Fruit fly (Drosophila melanogaster) whole organism, wandering third instar larva: Measurements from ENCODE around the gene CG7655.

ENCODE experiments used
- Abd-B ChIP-seq: fragments of >200 bp; optimal IDR thresholded peaks from 2 replicates; lab custom pipeline; 2017; ENCODE audit warnings: missing biosample characterization, missing genetic modification characterization
- N ChIP-seq: fragments of >200 bp; optimal IDR thresholded peaks from 2 replicates; lab custom pipeline; 2018; ENCODE audit warnings: missing biosample characterization, missing external identifiers, missing genetic modification characterization
- Sp1 ChIP-seq: fragments of 200-800 bp; sonication (Bioruptor generic); optimal IDR thresholded peaks from 3 replicates; lab custom pipeline; 2019; ENCODE audit warnings: missing biosample characterization, mild to moderate bottlenecking, missing genetic modification characterization, moderate library complexity
- dmrt93B ChIP-seq: fragments of 200-800 bp; sonication (Bioruptor generic); optimal IDR thresholded peaks from 2 replicates; lab custom pipeline; 2018; ENCODE audit warnings: missing biosample characterization, mild to moderate bottlenecking, missing genetic modification characterization
- jim ChIP-seq: fragments of 175-275, 200-325 bp; sonication (Bioruptor generic); optimal IDR thresholded peaks from 2 replicates; lab custom pipeline; 2016; ENCODE audit warnings: missing biosample characterization, mild to moderate bottlenecking, missing genetic modification characterization

- TF ChIP-seq N (GFP tag; lab: Kevin White, UChicago) = peak; percentile 13
- no peak for TF ChIP-seq dmrt93B (GFP tag; lab: Kevin White, UChicago)
- peak; percentile 47 for TF ChIP-seq Sp1 (GFP tag; lab: Kevin White, UChicago)
- TF ChIP-seq Abd-B = no peak
- no peak for TF ChIP-seq jim
Measured at dm6 chr3R:17716858-17717596, 34.6 kb downstream of the CG7655 start.
